In the genomic region with DNA sequence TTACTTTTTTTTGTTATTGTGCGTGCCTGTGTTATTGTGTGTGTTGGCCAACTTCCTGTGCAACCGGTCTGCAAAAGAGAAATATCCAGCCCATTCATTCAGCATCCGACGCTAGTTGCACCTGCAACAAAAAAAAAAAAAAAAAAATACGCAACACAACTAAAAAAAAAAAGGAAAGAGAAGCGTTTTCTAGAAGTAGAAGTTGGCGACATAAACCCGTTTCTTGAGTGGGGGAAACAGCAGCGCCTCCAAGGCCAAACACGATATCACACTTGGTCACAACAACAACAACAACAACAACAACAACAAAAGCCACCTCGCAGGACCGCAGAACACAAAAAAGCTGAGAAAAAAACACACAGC, we compare ENCODE assay signal across 3 fruit fly cellular contexts.
TF ChIP-seq lines count a peak whose summit lies in the region.

No protein-coding gene starts in this region.

- no peak for TF ChIP-seq CTCF in whole organism, embryonic (GFP tag; optimal IDR thresholded peaks at IDR 0.05; lab: Kevin White, UChicago)

TF ChIP-seq in whole organism, embryonic, 481 proteins besides CTCF, POLR2A, EP300 and RAD21:
- TF ChIP-seq bsh (GFP tag; optimal IDR thresholded peaks at IDR 0.05; lab: Kevin White, UChicago) (peak in 1 of 2 experiments; percentile 40), nom (GFP tag; optimal IDR thresholded peaks at IDR 0.05; lab: Kevin White, UChicago) (peak; percentile 83), pzg (GFP tag; optimal IDR thresholded peaks at IDR 0.05; lab: Kevin White, UChicago) (no peak)

TF ChIP-seq in whole organism, prepupa, 60 proteins besides CTCF, POLR2A, EP300 and RAD21 (continues in another document):
- no peak for TF ChIP-seq CG16779 (tag; optimal IDR thresholded peaks at IDR 0.05; lab: Kevin White, UChicago)
- TF ChIP-seq eg (GFP tag; IDR thresholded peaks at IDR 0.05; lab: Robert Waterston, UW), result peak; percentile 51; the same call in 2 of the 3 replicates
- TF ChIP-seq Hr38 (GFP tag; optimal IDR thresholded peaks at IDR 0.05; lab: Kevin White, UChicago), result no peak
- TF ChIP-seq Gug (GFP tag; IDR thresholded peaks at IDR 0.05; lab: Robert Waterston, UW), result 0 out of 2 replicates have a peak, but pooled peaks have one; percentile 14
- no peak for TF ChIP-seq esn (GFP tag; optimal IDR thresholded peaks at IDR 0.05; lab: Kevin White, UChicago)
- no peak for TF ChIP-seq CG3919 (GFP tag; optimal IDR thresholded peaks at IDR 0.05; lab: Kevin White, UChicago)
- TF ChIP-seq CG4318 (GFP tag; optimal IDR thresholded peaks at IDR 0.05; lab: Kevin White, UChicago), result no peak
- no peak for TF ChIP-seq Ets96B (tag; optimal IDR thresholded peaks at IDR 0.05; lab: Kevin White, UChicago)
- TF ChIP-seq CG34406 (GFP tag; optimal IDR thresholded peaks at IDR 0.05; lab: Kevin White, UChicago), result no peak
- no peak for TF ChIP-seq Smox (GFP tag; optimal IDR thresholded peaks at IDR 0.05; lab: Kevin White, UChicago)
- no peak for TF ChIP-seq CG7368 (GFP tag; optimal IDR thresholded peaks at IDR 0.05; lab: Kevin White, UChicago)
- TF ChIP-seq CG3032 (tag; optimal IDR thresholded peaks at IDR 0.05; lab: Kevin White, UChicago), result no peak
- TF ChIP-seq fd59A (GFP tag; optimal IDR thresholded peaks at IDR 0.05; lab: Kevin White, UChicago), result no peak
- TF ChIP-seq CG8119 (GFP tag; IDR thresholded peaks at IDR 0.05; lab: Robert Waterston, UW), result peak; percentile 41; the same call in 2 of the 3 replicates
- TF ChIP-seq CG15336 (GFP tag; IDR thresholded peaks at IDR 0.05; lab: Robert Waterston, UW), result 0 out of 2 replicates have a peak, but pooled peaks have one; percentile 19
- no peak for TF ChIP-seq CG1621 (tag; optimal IDR thresholded peaks at IDR 0.05; lab: Kevin White, UChicago)
- TF ChIP-seq vri (GFP tag; optimal IDR thresholded peaks at IDR 0.05; lab: Kevin White, UChicago), result no peak
- peak; percentile 51 for TF ChIP-seq CG6808 (GFP tag; optimal IDR thresholded peaks at IDR 0.05; lab: Kevin White, UChicago)
- no peak for TF ChIP-seq CG10631 (GFP tag; optimal IDR thresholded peaks at IDR 0.05; lab: Kevin White, UChicago)
- no peak for TF ChIP-seq Lpt (GFP tag; optimal IDR thresholded peaks at IDR 0.05; lab: Kevin White, UChicago)
- no peak for TF ChIP-seq OdsH (GFP tag; optimal IDR thresholded peaks at IDR 0.05; lab: Kevin White, UChicago)
- no peak for TF ChIP-seq spab (GFP tag; optimal IDR thresholded peaks at IDR 0.05; lab: Kevin White, UChicago)
- TF ChIP-seq CG6854 (GFP tag; optimal IDR thresholded peaks at IDR 0.05; lab: Kevin White, UChicago), result no peak
- peak; percentile 42; the same call in 1 of the 3 replicates for TF ChIP-seq CG6163 (GFP tag; IDR thresholded peaks at IDR 0.05; lab: Robert Waterston, UW)
- no peak for TF ChIP-seq cyc (GFP tag; optimal IDR thresholded peaks at IDR 0.05; lab: Kevin White, UChicago)
- no peak for TF ChIP-seq CG11762 (GFP tag; optimal IDR thresholded peaks at IDR 0.05; lab: Kevin White, UChicago; ENCODE audit: insufficient read depth)
- TF ChIP-seq CG6276 (GFP tag; optimal IDR thresholded peaks at IDR 0.05; lab: Kevin White, UChicago), result no peak
- peak; percentile 32 for TF ChIP-seq CG9139 (GFP tag; optimal IDR thresholded peaks at IDR 0.05; lab: Kevin White, UChicago)
- TF ChIP-seq CG32006 (GFP tag; optimal IDR thresholded peaks at IDR 0.05; lab: Kevin White, UChicago), result no peak
- TF ChIP-seq CG10669 (GFP tag; optimal IDR thresholded peaks at IDR 0.05; lab: Kevin White, UChicago), result no peak
- TF ChIP-seq fd85E (GFP tag; optimal IDR thresholded peaks at IDR 0.05; lab: Kevin White, UChicago), result no peak
- TF ChIP-seq Sox15 (GFP tag; optimal IDR thresholded peaks at IDR 0.05; lab: Kevin White, UChicago), result no peak
- peak; percentile 34 for TF ChIP-seq Eip78C (GFP tag; lab: Kevin White, UChicago)
- TF ChIP-seq dsx (GFP tag; optimal IDR thresholded peaks at IDR 0.05; lab: Kevin White, UChicago; ENCODE audit: poor library complexity, severe bottlenecking), result no peak
- TF ChIP-seq Hr4 (GFP tag; optimal IDR thresholded peaks at IDR 0.05; lab: Kevin White, UChicago), result no peak
- no peak for TF ChIP-seq Ets21C (GFP tag; optimal IDR thresholded peaks at IDR 0.05; lab: Kevin White, UChicago)
- no peak for TF ChIP-seq net (GFP tag; optimal IDR thresholded peaks at IDR 0.05; lab: Kevin White, UChicago)
- TF ChIP-seq salr (GFP tag; optimal IDR thresholded peaks at IDR 0.05; lab: Kevin White, UChicago), result peak in 1 of 2 experiments; percentile 8
- TF ChIP-seq acj6 (GFP tag; optimal IDR thresholded peaks at IDR 0.05; lab: Kevin White, UChicago), result no peak
- no peak for TF ChIP-seq fkh (GFP tag; optimal IDR thresholded peaks at IDR 0.05; lab: Kevin White, UChicago)
- TF ChIP-seq CG8632 (GFP tag; optimal IDR thresholded peaks at IDR 0.05; lab: Kevin White, UChicago), result no peak
- TF ChIP-seq topi (GFP tag; optimal IDR thresholded peaks at IDR 0.05; lab: Kevin White, UChicago), result no peak

TF ChIP-seq in whole organism, pupa, 21 proteins besides CTCF, POLR2A, EP300 and RAD21:
- peak; percentile 68 for TF ChIP-seq CG12605 (GFP tag; IDR thresholded peaks at IDR 0.05; lab: Robert Waterston, UW)
- peak; percentile 12 for TF ChIP-seq Pif1B (GFP tag; optimal IDR thresholded peaks at IDR 0.05; lab: Kevin White, UChicago)
- TF ChIP-seq CG17806 (tag; optimal IDR thresholded peaks at IDR 0.05; lab: Kevin White, UChicago), result peak; percentile 36
- no peak for TF ChIP-seq Snoo (tag; optimal IDR thresholded peaks at IDR 0.05; lab: Kevin White, UChicago)
- TF ChIP-seq CG4496 (GFP tag; IDR thresholded peaks at IDR 0.05; lab: Robert Waterston, UW), result peak; percentile 70
- peak; percentile 13 for TF ChIP-seq CG14655 (GFP tag; optimal IDR thresholded peaks at IDR 0.05; lab: Kevin White, UChicago)
- TF ChIP-seq rn (GFP tag; IDR thresholded peaks at IDR 0.05; lab: Robert Waterston, UW), result peak; percentile 40; the same call in 1 of the 2 replicates
- TF ChIP-seq CG10348 (GFP tag; IDR thresholded peaks at IDR 0.05; lab: Robert Waterston, UW), result no peak
- 0 out of 2 replicates have a peak, but pooled peaks have one; percentile 13 for TF ChIP-seq Ets98B (GFP tag; IDR thresholded peaks at IDR 0.05; lab: Robert Waterston, UW)
- peak; percentile 28 for TF ChIP-seq CG15710 (tag; optimal IDR thresholded peaks at IDR 0.05; lab: Kevin White, UChicago)
- TF ChIP-seq CG13204 (GFP tag; optimal IDR thresholded peaks at IDR 0.05; lab: Kevin White, UChicago), result peak; percentile 50
- peak; percentile 10 for TF ChIP-seq gl (tag; optimal IDR thresholded peaks at IDR 0.05; lab: Kevin White, UChicago)
- TF ChIP-seq CG32121 (GFP tag; IDR thresholded peaks at IDR 0.05; lab: Robert Waterston, UW), result 0 out of 2 replicates have a peak, but pooled peaks have one; percentile 13
- TF ChIP-seq D1 (tag; optimal IDR thresholded peaks at IDR 0.05; lab: Kevin White, UChicago), result no peak
- peak; percentile 7 for TF ChIP-seq CG8159 (tag; optimal IDR thresholded peaks at IDR 0.05; lab: Kevin White, UChicago)
- TF ChIP-seq CG8301 (tag; optimal IDR thresholded peaks at IDR 0.05; lab: Kevin White, UChicago), result no peak
- TF ChIP-seq fd96Ca (GFP tag; IDR thresholded peaks at IDR 0.05; lab: Robert Waterston, UW), result peak; percentile 40; the same call in 1 of the 3 replicates
- peak; percentile 33 for TF ChIP-seq Pif1A (GFP tag; optimal IDR thresholded peaks at IDR 0.05; lab: Kevin White, UChicago)
- no peak for TF ChIP-seq CG9948 (tag; optimal IDR thresholded peaks at IDR 0.05; lab: Kevin White, UChicago)
TF ChIP-seq in whole organism, pupa: peak in this region for 14.

Comparison
In these comparisons a context has a peak if more than half of its experiments do, and no peak if none do; other contexts are left out.
1. Of the 7 proteins assayed by ChIP-seq in both whole organism, embryonic and whole organism, prepupa: peak only in whole organism, embryonic: none; only in whole organism, prepupa: Gug; in both: none; in neither: 6.